Worm (Caenorhabditis elegans) whole organism, late embryonic: ENCODE results near the gene Y79H2A.3.

Experiments used
- ceh-9 ChIP-seq: sonication (generic microtip); optimal IDR thresholded peaks from 2 replicates; lab custom pipeline; 2016; ENCODE audit warnings: mild to moderate bottlenecking, missing genetic modification characterization, inconsistent platforms, missing compliant biosample characterization
- ttx-3 ChIP-seq: sonication (generic microtip); optimal IDR thresholded peaks from 2 replicates; lab custom pipeline; 2016; ENCODE audit warnings: missing genetic modification reagents, missing genetic modification characterization, missing compliant biosample characterization

DNA sequence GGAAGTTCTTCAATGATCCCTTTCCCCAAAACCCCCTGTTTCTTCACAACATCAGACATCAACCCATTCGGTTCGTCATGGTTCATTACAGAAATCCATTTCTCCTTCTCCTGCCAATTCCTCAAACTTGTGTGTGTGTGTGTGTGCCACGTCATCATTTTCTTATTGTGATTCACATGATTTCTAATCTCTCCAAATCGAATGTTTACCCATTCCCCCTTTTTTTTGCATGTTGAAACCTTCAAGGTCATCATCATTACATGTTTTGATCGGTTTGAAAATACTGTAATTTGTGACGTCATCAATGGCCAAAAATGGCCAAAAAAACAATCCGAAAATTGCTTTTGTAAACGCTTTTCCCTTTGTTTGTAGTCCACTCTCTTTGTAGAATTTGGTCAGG, 42.3 kb downstream of the Y79H2A.3 start:
- TF ChIP-seq ttx-3 (tag; lab: Kevin White, UChicago) (no peak), ceh-9 (no peak)
